Fruit fly (Drosophila melanogaster) whole organism, embryonic: ENCODE results near the gene Actn3.

Experiments used
- Antp ChIP-seq: fragments of 200-800 bp; sonication (Bioruptor generic); optimal IDR thresholded peaks from 3 replicates; lab custom pipeline; 2016; ENCODE audit warnings: missing biosample characterization, missing genetic modification characterization
- B-H2 ChIP-seq: fragments of 200-800 bp; sonication (Bioruptor generic); optimal IDR thresholded peaks from 2 replicates; lab custom pipeline; 2018; ENCODE audit warnings: missing biosample characterization, mild to moderate bottlenecking, missing genetic modification characterization
- CG10274 ChIP-seq: fragments of 200-800 bp; sonication (Bioruptor generic); optimal IDR thresholded peaks from 3 replicates; lab custom pipeline; 2017; ENCODE audit warnings: missing biosample characterization, mild to moderate bottlenecking, missing genetic modification characterization
- CG10431 ChIP-seq: fragments of 200-800 bp; sonication (Bioruptor generic); optimal IDR thresholded peaks from 3 replicates; lab custom pipeline; 2018; ENCODE audit warnings: missing biosample characterization, mild to moderate bottlenecking, missing genetic modification characterization
- CG10543 ChIP-seq: fragments of 200-800 bp; sonication (Bioruptor generic); optimal IDR thresholded peaks from 3 replicates; lab custom pipeline; 2017; ENCODE audit warnings: missing biosample characterization, mild to moderate bottlenecking, missing genetic modification characterization, moderate library complexity
- CG11696 ChIP-seq: fragments of 200-800 bp; sonication (Bioruptor generic); IDR thresholded peaks from 2 replicates; pipeline ENCODE4 v1.3.6; 2022; ENCODE audit warnings: missing biosample characterization, missing genetic modification characterization
- CG13123 ChIP-seq: fragments of 200-800 bp; sonication (Bioruptor generic); optimal IDR thresholded peaks from 2 replicates; lab custom pipeline; 2016; ENCODE audit warnings: missing biosample characterization, missing genetic modification characterization
- CG15514 ChIP-seq: fragments of 200-800 bp; sonication (Bioruptor generic); optimal IDR thresholded peaks from 3 replicates; lab custom pipeline; 2017; ENCODE audit warnings: missing biosample characterization, missing genetic modification characterization, mild to moderate bottlenecking, moderate library complexity, missing genetic modification reagents
- CG1603 ChIP-seq: fragments of 200-800 bp; sonication (Bioruptor generic); optimal IDR thresholded peaks from 2 replicates; lab custom pipeline; 2019; ENCODE audit warnings: missing biosample characterization, mild to moderate bottlenecking, missing genetic modification characterization, moderate library complexity
- CG16813 ChIP-seq: fragments of 200-800 bp; sonication (Bioruptor generic); IDR thresholded peaks from 3 replicates; pipeline ENCODE4 v1.3.6; 2022; ENCODE audit warnings: missing biosample characterization, missing genetic modification characterization; ENCODE audit not compliant: partially characterized antibody
- CG18599 ChIP-seq: fragments of 200-800 bp; sonication (Bioruptor generic); optimal IDR thresholded peaks from 3 replicates; lab custom pipeline; 2017; ENCODE audit warnings: missing biosample characterization, missing genetic modification characterization, mild to moderate bottlenecking, moderate library complexity, missing genetic modification reagents
- CG2129 ChIP-seq: fragments of 200-800 bp; sonication (Bioruptor generic); IDR thresholded peaks from 2 replicates; pipeline ENCODE4 v1.3.6; 2022; ENCODE audit warnings: missing biosample characterization, missing genetic modification characterization; ENCODE audit not compliant: partially characterized antibody
- CG32532 ChIP-seq: fragments of 200-800 bp; sonication (Bioruptor generic); IDR thresholded peaks from 2 replicates; pipeline ENCODE4 v1.3.6; 2022; ENCODE audit warnings: missing biosample characterization, missing genetic modification characterization
- CG32772 ChIP-seq: fragments of 200-800 bp; sonication (Bioruptor generic); IDR thresholded peaks from 2 replicates; pipeline ENCODE4 v1.3.6; 2022; ENCODE audit warnings: missing biosample characterization, missing genetic modification characterization
- CG43689 ChIP-seq: fragments of 200-800 bp; sonication (Bioruptor generic); IDR thresholded peaks from 2 replicates; pipeline ENCODE4 v1.3.6; 2022; ENCODE audit warnings: missing biosample characterization, missing genetic modification characterization
- CG5180 ChIP-seq: fragments of 200-800 bp; sonication (Bioruptor generic); optimal IDR thresholded peaks from 3 replicates; lab custom pipeline; 2017; ENCODE audit warnings: missing biosample characterization, missing genetic modification characterization, mild to moderate bottlenecking, moderate library complexity, missing genetic modification reagents
- CG5953 ChIP-seq: fragments of 200-800 bp; sonication (Bioruptor generic); IDR thresholded peaks from 2 replicates; pipeline ENCODE4 v1.3.6; 2022; ENCODE audit warnings: missing biosample characterization, missing genetic modification characterization
- CG7928 ChIP-seq: fragments of 200-800 bp; sonication (Bioruptor generic); optimal IDR thresholded peaks from 2 replicates; lab custom pipeline; 2017; ENCODE audit warnings: missing biosample characterization, mild to moderate bottlenecking, missing genetic modification characterization
- CG7963 ChIP-seq: fragments of 200-800 bp; sonication (Bioruptor generic); IDR thresholded peaks from 3 replicates; pipeline ENCODE4 v1.3.6; 2022; ENCODE audit warnings: missing biosample characterization, missing genetic modification characterization; ENCODE audit not compliant: partially characterized antibody
- CTCF ChIP-seq: fragments of 200-800 bp; sonication (Bioruptor generic); optimal IDR thresholded peaks from 2 replicates; lab custom pipeline; 2017; ENCODE audit warnings: missing biosample characterization, mild to moderate bottlenecking, missing genetic modification characterization, moderate library complexity
- D19A ChIP-seq: fragments of 200-800 bp; optimal IDR thresholded peaks from 3 replicates; lab custom pipeline; 2019; ENCODE audit warnings: missing biosample characterization, mild to moderate bottlenecking, missing genetic modification characterization, moderate library complexity
- D19B ChIP-seq: fragments of 200-800 bp; sonication (Bioruptor generic); optimal IDR thresholded peaks from 2 replicates; lab custom pipeline; 2017; ENCODE audit warnings: missing biosample characterization, mild to moderate bottlenecking, missing genetic modification characterization
- Dref ChIP-seq: fragments of 200-800 bp; sonication (Bioruptor generic); IDR thresholded peaks from 2 replicates; pipeline ENCODE4 v1.3.6; 2022; ENCODE audit warnings: missing biosample characterization, missing genetic modification characterization
- E2f1 ChIP-seq: fragments of 200-800 bp; sonication (Bioruptor generic); IDR thresholded peaks from 2 replicates; pipeline ENCODE4 v1.3.6; 2022; ENCODE audit warnings: missing biosample characterization, missing genetic modification characterization
- Fer1 ChIP-seq: fragments of 200-800 bp; sonication (Bioruptor generic); optimal IDR thresholded peaks from 2 replicates; lab custom pipeline; 2017; ENCODE audit warnings: missing biosample characterization, mild to moderate bottlenecking, missing genetic modification characterization
- H15 ChIP-seq: fragments of 200-800 bp; sonication (Bioruptor generic); IDR thresholded peaks from 3 replicates; pipeline ENCODE4 v1.3.6; 2022; ENCODE audit warnings: missing biosample characterization, missing genetic modification characterization
- Hr51 ChIP-seq, 2 experiments: fragments of 200-800 bp; sonication (Bioruptor generic); optimal IDR thresholded peaks; 2 replicates in 1 of 2; 3 replicates in 1 of 2; lab custom pipeline; 2016 to 2018; ENCODE audit warnings: missing biosample characterization in 2 of 2, missing genetic modification characterization in 2 of 2, mild to moderate bottlenecking in 1 of 2, moderate library complexity in 1 of 2
- Hr78 ChIP-seq, 2 experiments: fragments of 200-800 bp in 1 of 2; fragments of >200 bp in 1 of 2; sonication (Bioruptor generic) in 1 of 2; optimal IDR thresholded peaks; 2 replicates each; lab custom pipeline; 2017 to 2019; ENCODE audit warnings: missing biosample characterization in 2 of 2, missing genetic modification characterization in 2 of 2, mild to moderate bottlenecking in 1 of 2, moderate library complexity in 1 of 2
- Max ChIP-seq: fragments of 200-800 bp; sonication (Bioruptor generic); optimal IDR thresholded peaks from 2 replicates; lab custom pipeline; 2016; ENCODE audit warnings: missing biosample characterization, mild to moderate bottlenecking, missing genetic modification characterization
- Med ChIP-seq: fragments of 200-800 bp; sonication (Bioruptor generic); peaks from one replicate; lab custom pipeline; 2016; ENCODE audit warnings: missing biosample characterization, missing genetic modification characterization, mild to moderate bottlenecking, inconsistent platforms, moderate library complexity
- Nf-YA ChIP-seq: fragments of 200-800 bp; sonication (Bioruptor generic); IDR thresholded peaks from 2 replicates; pipeline ENCODE4 v1.3.6; 2022; ENCODE audit warnings: missing biosample characterization, missing genetic modification characterization
- Oaz ChIP-seq: fragments of 200-800 bp; sonication (Bioruptor generic); IDR thresholded peaks from 2 replicates; pipeline ENCODE4 v1.3.6; 2022; ENCODE audit warnings: missing biosample characterization, missing genetic modification characterization
- Rfx ChIP-seq: fragments of 200-800 bp; sonication (Bioruptor generic); IDR thresholded peaks from 2 replicates; pipeline ENCODE4 v1.3.6; 2022; ENCODE audit warnings: missing biosample characterization, missing genetic modification characterization
- Scr ChIP-seq: fragments of 200-800 bp; sonication (Bioruptor generic); IDR thresholded peaks from 2 replicates; pipeline ENCODE4 v1.3.6; 2022; ENCODE audit warnings: missing biosample characterization, missing genetic modification characterization; ENCODE audit not compliant: partially characterized antibody
- Spps ChIP-seq: fragments of 200-800 bp; sonication (Bioruptor generic); optimal IDR thresholded peaks from 2 replicates; lab custom pipeline; 2018; ENCODE audit warnings: missing biosample characterization, mild to moderate bottlenecking, missing genetic modification characterization
- Taf1 ChIP-seq: fragments of 200-800 bp; sonication (Bioruptor generic); IDR thresholded peaks from 2 replicates; pipeline ENCODE4 v1.3.6; 2022; ENCODE audit warnings: missing biosample characterization, missing genetic modification characterization
- Usf ChIP-seq: fragments of 200-800 bp; sonication (Bioruptor generic); optimal IDR thresholded peaks from 2 replicates; lab custom pipeline; 2017; ENCODE audit warnings: missing genotype, missing biosample characterization, missing genetic modification characterization
- YL-1 ChIP-seq: fragments of 200-800 bp; sonication (Bioruptor generic); optimal IDR thresholded peaks from 3 replicates; lab custom pipeline; 2017; ENCODE audit warnings: missing biosample characterization, mild to moderate bottlenecking, missing genetic modification characterization
- ab ChIP-seq: fragments of 200-800 bp; sonication (Bioruptor generic); optimal IDR thresholded peaks from 2 replicates; lab custom pipeline; 2016; ENCODE audit warnings: missing biosample characterization, missing genetic modification characterization
- da ChIP-seq: fragments of 200-800 bp; sonication (Bioruptor generic); optimal IDR thresholded peaks from 2 replicates; lab custom pipeline; 2016; ENCODE audit warnings: missing biosample characterization, missing genetic modification characterization
- danr ChIP-seq: fragments of 200-800 bp; sonication (Bioruptor generic); IDR thresholded peaks from 2 replicates; pipeline ENCODE4 v1.3.6; 2022; ENCODE audit warnings: missing biosample characterization, missing genetic modification characterization
- exex ChIP-seq: fragments of 200-800 bp; sonication (Bioruptor generic); optimal IDR thresholded peaks from 4 replicates; lab custom pipeline; 2018; ENCODE audit warnings: missing biosample characterization, mild to moderate bottlenecking, missing genetic modification characterization, moderate library complexity
- gfzf ChIP-seq: fragments of 200-800 bp; sonication (Bioruptor generic); optimal IDR thresholded peaks from 2 replicates; lab custom pipeline; 2016; ENCODE audit warnings: missing biosample characterization, mild to moderate bottlenecking, missing genetic modification characterization, moderate library complexity
- hth ChIP-seq: fragments of >200 bp; optimal IDR thresholded peaks from 2 replicates; lab custom pipeline; 2017; ENCODE audit warnings: inconsistent platforms
- kay ChIP-seq: fragments of 200-800 bp; sonication (Bioruptor generic); optimal IDR thresholded peaks from 2 replicates; lab custom pipeline; 2016; ENCODE audit warnings: missing biosample characterization, missing genetic modification characterization
- nerfin-1 ChIP-seq: fragments of 200-800 bp; sonication (Bioruptor generic); optimal IDR thresholded peaks from 3 replicates; lab custom pipeline; 2019; ENCODE audit warnings: missing biosample characterization, mild to moderate bottlenecking, missing genetic modification characterization, moderate library complexity
- otp ChIP-seq: fragments of 200-800 bp; sonication (Bioruptor generic); IDR thresholded peaks from 3 replicates; pipeline ENCODE4, ENCODE4 v1.3.6; 2022; ENCODE audit warnings: missing biosample characterization, missing genetic modification characterization
- sd ChIP-seq: fragments of 200-800 bp; sonication (Bioruptor generic); optimal IDR thresholded peaks from 3 replicates; lab custom pipeline; 2018; ENCODE audit warnings: missing biosample characterization, mild to moderate bottlenecking, missing genetic modification characterization, moderate library complexity
- sim ChIP-seq: fragments of 200-800 bp; sonication (Bioruptor generic); IDR thresholded peaks from 2 replicates; pipeline ENCODE4 v1.3.6; 2022; ENCODE audit warnings: missing biosample characterization, missing genetic modification characterization
- sisA ChIP-seq: fragments of 200-800 bp; sonication (Bioruptor generic); IDR thresholded peaks from 2 replicates; pipeline ENCODE4 v1.3.6; 2022; ENCODE audit warnings: missing biosample characterization, missing genetic modification characterization
- z ChIP-seq: fragments of 200-800 bp; sonication (Bioruptor generic); IDR thresholded peaks from 3 replicates; pipeline ENCODE4 v1.3.6; 2022; ENCODE audit warnings: missing biosample characterization, missing genetic modification characterization

The Actn3 gene

dm6 chr3R:17008018-17008674 lies 30.6 kb upstream of the Actn3 start, which contains the start of gene CG8907 (continued):
- TF ChIP-seq Dref = no peak
- TF ChIP-seq CG5953 = no peak
- TF ChIP-seq Rfx = peak; percentile 15; the same call in 1 of the 2 replicates
- peak; percentile 49 for TF ChIP-seq Med
- TF ChIP-seq gfzf = no peak
- TF ChIP-seq sisA (GFP tag; lab: Robert Waterston, UW) = no peak
- no peak for TF ChIP-seq CG43689 (GFP tag; lab: Robert Waterston, UW)
- no peak for TF ChIP-seq hth (lab: Kevin White, UChicago)
- no peak for TF ChIP-seq CG32772 (GFP tag; lab: Robert Waterston, UW)
- no peak for TF ChIP-seq Max (GFP tag; lab: Kevin White, UChicago)
- no peak for TF ChIP-seq Spps (tag; lab: Kevin White, UChicago)
- peak; percentile 98 for TF ChIP-seq exex (tag; lab: Kevin White, UChicago)
- no peak for TF ChIP-seq YL-1 (GFP tag; lab: Kevin White, UChicago)
- TF ChIP-seq CG15514 (GFP tag; lab: Kevin White, UChicago) = no peak
- TF ChIP-seq CG7963 (GFP tag; lab: Robert Waterston, UW) = no peak
- TF ChIP-seq kay (GFP tag; lab: Kevin White, UChicago) = no peak
- TF ChIP-seq B-H2 (GFP tag; lab: Kevin White, UChicago) = peak; percentile 9
- TF ChIP-seq Oaz (GFP tag; lab: Robert Waterston, UW) = no peak
- TF ChIP-seq CG1603 (tag; lab: Kevin White, UChicago) = no peak
- no peak for TF ChIP-seq CG16813 (GFP tag; lab: Robert Waterston, UW)
- TF ChIP-seq CG11696 (GFP tag; lab: Robert Waterston, UW) = no peak
- no peak for TF ChIP-seq CG32532 (GFP tag; lab: Robert Waterston, UW)
- TF ChIP-seq Fer1 (GFP tag; lab: Kevin White, UChicago) = no peak
- TF ChIP-seq Hr51 (GFP tag; optimal IDR thresholded peaks at IDR 0.05; lab: Kevin White, UChicago) = no peak
- TF ChIP-seq Nf-YA (GFP tag; lab: Robert Waterston, UW) = no peak
- TF ChIP-seq z (GFP tag; lab: Robert Waterston, UW) = no peak
- TF ChIP-seq CG18599 = peak; percentile 11
- TF ChIP-seq danr (GFP tag; lab: Robert Waterston, UW) = no peak
- TF ChIP-seq E2f1 (GFP tag; lab: Robert Waterston, UW) = no peak
- no peak for TF ChIP-seq sim
- TF ChIP-seq CG7928 (GFP tag; lab: Kevin White, UChicago) = no peak
- TF ChIP-seq CG2129 (GFP tag; lab: Robert Waterston, UW) = no peak
- TF ChIP-seq CG10274 (GFP tag; lab: Kevin White, UChicago) = no peak
- no peak for TF ChIP-seq H15 (GFP tag; lab: Robert Waterston, UW)
- no peak for TF ChIP-seq CG5180 (GFP tag; lab: Kevin White, UChicago)
- peak; percentile 39 for TF ChIP-seq CG10543 (GFP tag; lab: Kevin White, UChicago)
- no peak for TF ChIP-seq Taf1
- no peak for TF ChIP-seq Antp (GFP tag; lab: Kevin White, UChicago)
- no peak for TF ChIP-seq Usf (GFP tag; lab: Kevin White, UChicago)
- TF ChIP-seq D19A (tag; lab: Kevin White, UChicago) = no peak
- no peak for TF ChIP-seq ab
- no peak for TF ChIP-seq CTCF (GFP tag; lab: Kevin White, UChicago)
- TF ChIP-seq CG10431 (GFP tag; lab: Kevin White, UChicago) = no peak
- TF ChIP-seq Hr78 (GFP tag; optimal IDR thresholded peaks at IDR 0.05; lab: Kevin White, UChicago) = peak in 1 of 2 experiments; percentile 39
- peak; percentile 81 for TF ChIP-seq sd
- TF ChIP-seq da (GFP tag; lab: Kevin White, UChicago) = no peak
- no peak for TF ChIP-seq nerfin-1 (tag; lab: Kevin White, UChicago)
- no peak for TF ChIP-seq CG13123 (GFP tag; lab: Kevin White, UChicago)
- no peak for TF ChIP-seq Scr (GFP tag; lab: Robert Waterston, UW)
- no peak for TF ChIP-seq D19B
- TF ChIP-seq otp (GFP tag; lab: Robert Waterston, UW) = no peak
